Fruit fly (Drosophila melanogaster): ENCODE measurements around the gene Cad74A.

dm6 chr3L:17344596-17344995 lies 34.7 kb downstream of the Cad74A start, which contains the start of gene brv2:
- TF ChIP-seq woc (GFP tag; optimal IDR thresholded peaks at IDR 0.05) (no peak), psq (GFP tag; optimal IDR thresholded peaks at IDR 0.05) (no peak)
